Worm (Caenorhabditis elegans): Measurements from ENCODE around the gene nhr-167.
A peak's percentile ranks its signal among the peaks of the same experiment; 100 is the strongest.

The nhr-167 gene

DNA sequence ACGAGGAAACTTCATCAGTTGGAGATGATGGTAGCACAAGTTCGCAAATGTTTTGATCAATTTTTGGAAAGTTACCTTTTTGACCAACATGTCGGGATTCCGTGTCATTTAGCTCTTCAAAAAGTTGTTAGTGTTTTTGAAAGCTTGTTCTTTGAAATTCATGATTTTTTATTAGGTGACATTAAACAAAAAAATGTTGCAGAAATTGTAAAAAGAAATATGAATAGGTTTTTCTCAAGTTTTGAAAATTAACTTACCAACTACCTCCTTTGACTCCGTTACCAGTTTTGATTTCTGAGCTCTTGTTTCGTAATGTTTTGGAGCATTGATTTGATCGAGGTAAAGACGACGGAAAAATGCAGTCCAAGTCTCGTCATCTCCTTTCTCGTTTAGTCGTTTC, 29.8 kb downstream of the nhr-167 start:
- TF ChIP-seq F13H6.1 (tag; optimal IDR thresholded peaks at IDR 0.05) (no peak), gmeb-1 (tag; optimal IDR thresholded peaks at IDR 0.05) (no peak), ztf-4 (tag; optimal IDR thresholded peaks at IDR 0.05) (no peak), ztf-1 (GFP tag; conservative IDR thresholded peaks at IDR 0.05) (no peak), egl-27 (tag; optimal IDR thresholded peaks at IDR 0.05) (no peak), nhr-77 (tag; optimal IDR thresholded peaks at IDR 0.05) (no peak), Y55F3AM.14 (GFP tag; optimal IDR thresholded peaks at IDR 0.05) (no peak), elt-1 (tag; optimal IDR thresholded peaks at IDR 0.05) (no peak), nhr-6 (tag; optimal IDR thresholded peaks at IDR 0.05) (no peak), skn-1 (tag; optimal IDR thresholded peaks at IDR 0.05) (no peak), mbf-1 (tag; optimal IDR thresholded peaks at IDR 0.05) (no peak), sma-9 (GFP tag; optimal IDR thresholded peaks at IDR 0.05) (no peak), sma-9 (tag; optimal IDR thresholded peaks at IDR 0.05) (no peak), ztf-11 (tag; optimal IDR thresholded peaks at IDR 0.05) (no peak), elt-3 (tag; optimal IDR thresholded peaks at IDR 0.05) (no peak), mab-5 (tag; optimal IDR thresholded peaks at IDR 0.05) (no peak), nhr-25 (tag; optimal IDR thresholded peaks at IDR 0.05) (no peak), nhr-237 (tag; optimal IDR thresholded peaks at IDR 0.05) (no peak)

DNA sequence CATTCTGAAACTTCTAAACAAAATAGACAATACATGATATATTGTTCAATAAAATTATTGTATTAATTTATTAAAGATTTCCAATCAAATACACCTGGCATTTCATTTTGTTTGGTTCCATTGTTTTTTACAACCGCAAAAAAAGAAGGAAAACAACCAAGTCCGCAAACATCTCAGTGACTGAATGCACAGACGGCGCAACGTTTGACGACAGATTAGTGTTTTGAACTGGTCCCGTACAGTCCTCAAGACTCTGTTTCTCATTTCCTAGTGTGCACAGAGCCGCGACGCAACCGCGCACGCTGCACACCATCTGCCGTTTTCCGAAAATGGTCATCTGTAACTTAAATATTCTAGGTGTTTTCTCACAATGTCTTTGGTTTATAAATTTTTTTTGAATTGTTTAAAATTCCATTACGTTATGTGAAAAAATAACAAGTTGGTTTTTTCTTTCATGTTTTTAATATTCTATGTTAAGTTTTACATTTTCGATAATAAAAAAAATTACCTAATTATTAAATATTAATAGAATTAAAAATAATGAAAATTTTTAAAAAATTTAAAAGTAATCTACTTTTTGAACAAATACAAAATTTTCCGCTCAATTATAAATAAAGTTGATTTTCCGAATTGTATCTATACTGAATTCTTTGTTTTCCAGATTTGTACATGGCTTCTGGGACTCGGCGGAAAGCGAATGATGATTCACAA, 33.5 kb downstream of the nhr-167 start, which contains the start of gene lsd-1:
TSS of gene lsd-1 (plus strand) at position 661 of the 711 bp plus-strand sequence.
- peak; percentile 4 for TF ChIP-seq sma-3 (GFP tag; optimal IDR thresholded peaks at IDR 0.05)
- peak; percentile 2 for TF ChIP-seq lin-13 (GFP tag; optimal IDR thresholded peaks at IDR 0.05)
- TF ChIP-seq ztf-11 (tag; optimal IDR thresholded peaks at IDR 0.05): no peak
- TF ChIP-seq snpc-4 (tag; optimal IDR thresholded peaks at IDR 0.05): no peak
- TF ChIP-seq sma-9 (GFP tag; optimal IDR thresholded peaks at IDR 0.05): peak; percentile 47
- TF ChIP-seq sma-9 (tag; optimal IDR thresholded peaks at IDR 0.05): no peak
- no peak for TF ChIP-seq unc-39 (tag; optimal IDR thresholded peaks at IDR 0.05)
- no peak for TF ChIP-seq nhr-25 (tag; optimal IDR thresholded peaks at IDR 0.05)
- no peak for TF ChIP-seq ZK546.5 (tag; optimal IDR thresholded peaks at IDR 0.05)
- peak; percentile 37 for TF ChIP-seq F13H6.1 (tag; optimal IDR thresholded peaks at IDR 0.05)
- no peak for TF ChIP-seq peb-1 (tag; optimal IDR thresholded peaks at IDR 0.05)
- TF ChIP-seq nhr-10 (tag; optimal IDR thresholded peaks at IDR 0.05): no peak
- TF ChIP-seq nhr-11 (tag; optimal IDR thresholded peaks at IDR 0.05): no peak
- TF ChIP-seq sem-4 (tag; optimal IDR thresholded peaks at IDR 0.05): peak; percentile 22
- TF ChIP-seq C34F6.9 (tag; optimal IDR thresholded peaks at IDR 0.05): peak; percentile 31

DNA sequence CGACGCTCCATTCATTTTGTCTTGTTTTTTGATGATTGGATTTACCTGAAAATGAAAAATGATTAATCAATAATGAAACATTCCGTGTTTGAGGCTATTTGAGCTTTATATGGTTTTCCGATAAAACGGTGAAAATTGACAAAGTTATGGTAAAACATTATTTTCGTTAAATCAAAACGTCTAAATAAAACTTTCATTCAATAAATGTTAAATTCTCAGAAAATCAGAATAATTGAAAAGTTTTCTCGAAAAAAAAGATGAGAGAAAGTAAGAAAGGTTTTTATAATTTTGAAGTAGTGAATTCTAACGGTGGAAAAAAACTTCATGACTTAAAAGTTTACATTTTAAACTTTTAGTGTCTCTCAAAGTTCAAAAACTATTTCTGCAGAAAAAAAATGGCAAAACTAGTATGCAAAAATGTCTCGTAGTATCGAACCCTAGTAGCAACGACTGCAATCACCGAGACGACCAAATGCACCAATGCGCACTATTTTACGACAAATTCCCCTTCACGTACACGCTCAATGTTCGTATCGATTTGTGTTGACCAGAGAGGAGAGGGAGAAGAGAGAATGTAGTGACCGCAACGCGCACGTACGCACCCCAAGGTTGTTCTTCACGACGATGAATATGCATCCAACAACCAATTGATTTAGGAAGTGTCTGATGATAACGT, 35.0 kb downstream of the nhr-167 start, which contains the start of gene nfya-1:
TSS of gene nfya-1 (minus strand) at position 51 of the 676 bp plus-strand sequence.
- TF ChIP-seq sma-3 (GFP tag; optimal IDR thresholded peaks at IDR 0.05) (peak; percentile 25), crh-2 (tag; optimal IDR thresholded peaks at IDR 0.05) (peak; percentile 78), nhr-21 (tag; optimal IDR thresholded peaks at IDR 0.05) (peak; percentile 25), C34F6.9 (tag; optimal IDR thresholded peaks at IDR 0.05) (peak; percentile 64), F13H6.1 (tag; optimal IDR thresholded peaks at IDR 0.05) (peak; percentile 72), elt-1 (tag; optimal IDR thresholded peaks at IDR 0.05) (no peak), unc-39 (tag; optimal IDR thresholded peaks at IDR 0.05) (no peak), ceh-16 (tag; optimal IDR thresholded peaks at IDR 0.05) (peak; percentile 62), fos-1 (tag; optimal IDR thresholded peaks at IDR 0.05) (peak; percentile 18), aly-2 (tag; optimal IDR thresholded peaks at IDR 0.05) (no peak), mdl-1 (tag; optimal IDR thresholded peaks at IDR 0.05) (no peak), ztf-4 (tag; optimal IDR thresholded peaks at IDR 0.05) (no peak), lin-11 (tag; optimal IDR thresholded peaks at IDR 0.05) (peak; percentile 61), nhr-12 (tag; optimal IDR thresholded peaks at IDR 0.05) (no peak), R02D3.7 (tag; optimal IDR thresholded peaks at IDR 0.05) (no peak), peb-1 (tag; optimal IDR thresholded peaks at IDR 0.05) (no peak), ceh-82 (tag; optimal IDR thresholded peaks at IDR 0.05) (no peak), nhr-129 (tag; optimal IDR thresholded peaks at IDR 0.05) (peak; percentile 88), snpc-4 (tag; optimal IDR thresholded peaks at IDR 0.05) (no peak), nhr-237 (tag; optimal IDR thresholded peaks at IDR 0.05) (no peak), nhr-6 (tag; optimal IDR thresholded peaks at IDR 0.05) (peak; percentile 12), mbf-1 (tag; optimal IDR thresholded peaks at IDR 0.05) (no peak), egl-27 (tag; optimal IDR thresholded peaks at IDR 0.05) (peak; percentile 7), ztf-1 (GFP tag; conservative IDR thresholded peaks at IDR 0.05) (no peak), ZK546.5 (tag; optimal IDR thresholded peaks at IDR 0.05) (no peak), ztf-11 (tag; optimal IDR thresholded peaks at IDR 0.05) (no peak), lsy-2 (tag; optimal IDR thresholded peaks at IDR 0.05) (peak in 1 of 2 experiments; percentile 66), lin-39 (tag; optimal IDR thresholded peaks at IDR 0.05) (no peak), ama-1 (optimal IDR thresholded peaks at IDR 0.05) (no peak), sem-4 (tag; optimal IDR thresholded peaks at IDR 0.05) (no peak), elt-3 (tag; optimal IDR thresholded peaks at IDR 0.05) (no peak), nhr-77 (tag; optimal IDR thresholded peaks at IDR 0.05) (no peak), alr-1 (tag; optimal IDR thresholded peaks at IDR 0.05) (no peak), gmeb-1 (tag; optimal IDR thresholded peaks at IDR 0.05) (peak; percentile 15), zag-1 (tag; optimal IDR thresholded peaks at IDR 0.05) (no peak), unc-62 (GFP tag; optimal IDR thresholded peaks at IDR 0.05) (no peak), nhr-25 (tag; optimal IDR thresholded peaks at IDR 0.05) (peak; percentile 34), mab-5 (tag; optimal IDR thresholded peaks at IDR 0.05) (no peak)
